Fruit fly (Drosophila melanogaster): Measurements from ENCODE around the gene Scsalpha2.

DNA sequence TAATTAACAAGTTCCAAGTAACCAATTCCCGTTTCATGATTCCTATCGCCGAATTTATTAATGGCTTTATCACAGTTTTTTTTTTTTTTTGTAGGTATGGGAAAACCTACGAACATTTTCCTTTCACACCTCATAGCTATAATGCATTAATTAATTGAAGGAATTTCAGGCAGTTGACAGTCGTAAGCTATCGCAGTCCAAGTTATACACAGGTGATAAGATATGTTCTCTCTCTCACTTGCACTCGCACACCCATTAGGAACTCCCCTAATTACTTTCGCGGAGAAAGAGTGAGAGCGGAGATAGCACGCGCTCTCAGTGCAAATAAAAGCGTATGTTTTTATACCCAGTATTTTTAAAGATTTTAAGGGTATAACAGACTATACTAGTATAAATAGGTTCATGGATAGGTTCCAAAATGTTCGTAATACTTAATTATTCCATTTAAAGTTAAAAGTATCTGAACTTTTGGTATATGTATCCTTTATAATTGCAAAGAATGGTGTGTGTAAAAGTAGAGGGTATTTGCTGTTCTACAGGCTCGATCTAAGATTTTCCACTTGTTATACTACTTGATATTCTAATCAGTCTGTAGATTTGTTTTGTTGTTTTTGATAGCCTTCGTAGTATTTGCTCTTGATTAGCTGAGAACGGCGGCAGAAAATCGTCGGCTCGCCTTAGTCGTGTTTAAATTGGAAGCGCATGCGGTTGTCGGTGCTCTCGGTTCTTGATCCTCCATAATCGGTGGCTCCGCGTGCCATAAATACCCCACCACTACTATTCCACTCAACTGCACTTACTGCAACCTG, 2.3 kb downstream of the Scsalpha2 start, which contains the start of gene Dys:
- TF ChIP-seq fd96Ca (GFP tag; IDR thresholded peaks at IDR 0.05) (no peak), CG12605 (GFP tag; IDR thresholded peaks at IDR 0.05) (no peak), CG14655 (GFP tag; optimal IDR thresholded peaks at IDR 0.05) (peak; percentile 13), CG8159 (tag; optimal IDR thresholded peaks at IDR 0.05) (peak; percentile 27), CG32121 (GFP tag; IDR thresholded peaks at IDR 0.05) (no peak; the same call in 1 of the 2 replicates), CG13204 (GFP tag; optimal IDR thresholded peaks at IDR 0.05) (no peak), Ets98B (GFP tag; IDR thresholded peaks at IDR 0.05) (no peak)

All from whole organism, pupa.